Fruit fly (Drosophila melanogaster) whole organism, embryonic: Measurements from ENCODE around the gene CG5515.
A peak's percentile ranks its signal among the peaks of the same experiment; 100 is the strongest.

Experiments used
- ATbp ChIP-seq: fragments of 200-800 bp; sonication (Bioruptor generic); optimal IDR thresholded peaks from 2 replicates; lab custom pipeline; 2017; ENCODE audit warnings: missing biosample characterization, mild to moderate bottlenecking, missing genetic modification characterization, missing genetic modification reagents
- Adf1 ChIP-seq: fragments of 200-800 bp; sonication (Bioruptor generic); IDR thresholded peaks from 2 replicates; pipeline ENCODE4 v1.3.6; 2022; ENCODE audit warnings: missing biosample characterization, missing genetic modification characterization
- CG1024 ChIP-seq: fragments of 200-800 bp; sonication (Bioruptor generic); IDR thresholded peaks from 2 replicates; pipeline ENCODE4 v1.3.6; 2022; ENCODE audit warnings: missing biosample characterization, missing genetic modification characterization
- CG10366 ChIP-seq: fragments of 200-800 bp; sonication (Bioruptor generic); IDR thresholded peaks from 2 replicates; pipeline ENCODE4 v1.3.6; 2022; ENCODE audit warnings: missing biosample characterization, missing genetic modification characterization
- CG10543 ChIP-seq: fragments of 200-800 bp; sonication (Bioruptor generic); optimal IDR thresholded peaks from 3 replicates; lab custom pipeline; 2017; ENCODE audit warnings: missing biosample characterization, mild to moderate bottlenecking, missing genetic modification characterization, moderate library complexity
- CG11504 ChIP-seq: fragments of 200-800 bp; sonication (Bioruptor generic); optimal IDR thresholded peaks from 3 replicates; lab custom pipeline; 2019; ENCODE audit warnings: missing biosample characterization, mild to moderate bottlenecking, missing genetic modification characterization, moderate library complexity
- CG12219 ChIP-seq: fragments of 200-800 bp; sonication (Bioruptor generic); optimal IDR thresholded peaks from 3 replicates; lab custom pipeline; 2018; ENCODE audit warnings: missing biosample characterization, mild to moderate bottlenecking, missing genetic modification characterization
- CG12659 ChIP-seq: fragments of 200-800 bp; sonication (Bioruptor generic); optimal IDR thresholded peaks from 3 replicates; lab custom pipeline; 2017; ENCODE audit warnings: mild to moderate bottlenecking, missing biosample characterization, missing genetic modification reagents, missing genetic modification characterization
- CG14965 ChIP-seq: fragments of 200-800 bp; sonication (Bioruptor generic); optimal IDR thresholded peaks from 2 replicates; lab custom pipeline; 2016; ENCODE audit warnings: missing biosample characterization, missing genetic modification characterization, borderline replicate concordance
- CG16863 ChIP-seq: fragments of 200-800 bp; sonication (Bioruptor generic); optimal IDR thresholded peaks from 3 replicates; lab custom pipeline; 2016; ENCODE audit warnings: missing biosample characterization, missing genetic modification characterization
- CG1792 ChIP-seq: fragments of 200-800 bp; sonication (Bioruptor generic); optimal IDR thresholded peaks from 2 replicates; lab custom pipeline; 2016; ENCODE audit warnings: missing biosample characterization, missing genetic modification characterization
- CG2889 ChIP-seq: fragments of 200-800 bp; sonication (Bioruptor generic); IDR thresholded peaks from 3 replicates; pipeline ENCODE4 v1.3.6; 2022; ENCODE audit warnings: missing biosample characterization, missing genetic modification characterization
- CG30403 ChIP-seq: fragments of 200-800 bp; sonication (Bioruptor generic); optimal IDR thresholded peaks from 3 replicates; lab custom pipeline; 2016; ENCODE audit warnings: missing biosample characterization, missing genetic modification characterization
- CG34224 ChIP-seq: fragments of 200-800 bp; sonication (Bioruptor generic); IDR thresholded peaks from 3 replicates; pipeline ENCODE4 v1.3.6; 2022; ENCODE audit warnings: missing biosample characterization, missing genetic modification characterization; ENCODE audit not compliant: partially characterized antibody
- CG34376 ChIP-seq: fragments of 200-800 bp; sonication (Bioruptor generic); optimal IDR thresholded peaks from 2 replicates; lab custom pipeline; 2018; ENCODE audit warnings: missing biosample characterization, mild to moderate bottlenecking, missing genetic modification characterization
- CG3847 ChIP-seq: fragments of 200-800 bp; sonication (Bioruptor generic); IDR thresholded peaks from 2 replicates; pipeline ENCODE4 v1.3.6; 2022; ENCODE audit warnings: missing biosample characterization, missing genetic modification characterization
- CG6654 ChIP-seq: fragments of 200-800 bp; sonication (Bioruptor generic); optimal IDR thresholded peaks from 2 replicates; lab custom pipeline; 2017; ENCODE audit warnings: missing biosample characterization, mild to moderate bottlenecking, missing genetic modification characterization
- CG7745 ChIP-seq: fragments of 200-800 bp; sonication (Bioruptor generic); optimal IDR thresholded peaks from 2 replicates; lab custom pipeline; 2018; ENCODE audit warnings: missing biosample characterization, mild to moderate bottlenecking, missing genetic modification characterization, moderate library complexity
- CG7963 ChIP-seq: fragments of 200-800 bp; sonication (Bioruptor generic); IDR thresholded peaks from 3 replicates; pipeline ENCODE4 v1.3.6; 2022; ENCODE audit warnings: missing biosample characterization, missing genetic modification characterization; ENCODE audit not compliant: partially characterized antibody
- CG9437 ChIP-seq: fragments of 200-800 bp; sonication (Bioruptor generic); optimal IDR thresholded peaks from 2 replicates; lab custom pipeline; 2018; ENCODE audit warnings: missing biosample characterization, mild to moderate bottlenecking, missing genetic modification characterization
- D ChIP-seq, 2 experiments: fragments of 200-800 bp in 1 of 2; fragments of >200 bp in 1 of 2; sonication (Bioruptor generic) in 1 of 2; optimal IDR thresholded peaks; 2 replicates in 1 of 2; 3 replicates in 1 of 2; lab custom pipeline; 2017; ENCODE audit warnings: mild to moderate bottlenecking in 1 of 2, missing biosample characterization in 1 of 2, missing genetic modification characterization in 1 of 2, missing genetic modification reagents in 1 of 2
- Hey ChIP-seq: fragments of 200-800 bp; sonication (Bioruptor generic); optimal IDR thresholded peaks from 3 replicates; lab custom pipeline; 2018; ENCODE audit warnings: missing biosample characterization, mild to moderate bottlenecking, missing genetic modification characterization
- Kr ChIP-seq: fragments of 200-800 bp; sonication (Bioruptor generic); optimal IDR thresholded peaks from 2 replicates; lab custom pipeline; 2017; ENCODE audit warnings: missing biosample characterization, mild to moderate bottlenecking, missing genetic modification characterization
- Myb ChIP-seq: fragments of 200-800 bp; sonication (Bioruptor generic); optimal IDR thresholded peaks from 2 replicates; lab custom pipeline; 2016; ENCODE audit warnings: missing biosample characterization, missing genetic modification characterization
- Nf-YB ChIP-seq: fragments of 200-800 bp; sonication (Bioruptor generic); optimal IDR thresholded peaks from 3 replicates; lab custom pipeline; 2019; ENCODE audit warnings: missing biosample characterization, mild to moderate bottlenecking, missing genetic modification characterization, moderate library complexity
- Scr ChIP-seq: fragments of 200-800 bp; sonication (Bioruptor generic); IDR thresholded peaks from 2 replicates; pipeline ENCODE4 v1.3.6; 2022; ENCODE audit warnings: missing biosample characterization, missing genetic modification characterization; ENCODE audit not compliant: partially characterized antibody
- Sry-δ ChIP-seq: fragments of 200-800 bp; sonication (Bioruptor generic); optimal IDR thresholded peaks from 2 replicates; lab custom pipeline; 2016; ENCODE audit warnings: missing biosample characterization, missing genetic modification characterization
- Stat92E ChIP-seq, 3 experiments: fragments of >200 bp in 2 of 3; fragments of 200-800 bp in 1 of 3; sonication (Bioruptor generic) in 1 of 3; optimal IDR thresholded peaks; 2 replicates each; lab custom pipeline; 2017 to 2019; ENCODE audit warnings: missing biosample characterization in 3 of 3, missing genetic modification characterization in 3 of 3, mild to moderate bottlenecking in 1 of 3, moderate library complexity in 1 of 3
- YL-1 ChIP-seq: fragments of 200-800 bp; sonication (Bioruptor generic); optimal IDR thresholded peaks from 3 replicates; lab custom pipeline; 2017; ENCODE audit warnings: missing biosample characterization, mild to moderate bottlenecking, missing genetic modification characterization
- caup ChIP-seq: fragments of 200-800 bp; sonication (Bioruptor generic); optimal IDR thresholded peaks from 3 replicates; lab custom pipeline; 2017; ENCODE audit warnings: missing biosample characterization, mild to moderate bottlenecking, missing genetic modification characterization, moderate library complexity; ENCODE audit not compliant: severe bottlenecking
- eve ChIP-seq, 2 experiments: fragments of >200 bp; optimal IDR thresholded peaks; 2 replicates each; lab custom pipeline; 2017; ENCODE audit warnings: missing biosample characterization in 2 of 2, missing genetic modification characterization in 2 of 2
- gce ChIP-seq: fragments of 200-800 bp; sonication (Bioruptor generic); IDR thresholded peaks from 3 replicates; pipeline ENCODE4 v1.3.6; 2022; ENCODE audit warnings: missing biosample characterization, missing genetic modification characterization
- hkb ChIP-seq, 2 experiments: fragments of 200-800 bp in 1 of 2; fragments of >200 bp in 1 of 2; sonication (Bioruptor generic) in 1 of 2; IDR thresholded peaks in 1 of 2; optimal IDR thresholded peaks in 1 of 2; 2 replicates each; pipeline versions ENCODE4 v1.3.6 to Lab custom; 2017 to 2022; ENCODE audit warnings: missing biosample characterization in 1 of 2, missing genetic modification characterization in 1 of 2
- hth ChIP-seq: fragments of >200 bp; optimal IDR thresholded peaks from 2 replicates; lab custom pipeline; 2017; ENCODE audit warnings: inconsistent platforms
- insv ChIP-seq, 2 experiments: fragments of 200-800 bp; sonication (Bioruptor generic); optimal IDR thresholded peaks; 3 replicates each; lab custom pipeline; 2016 to 2018; ENCODE audit warnings: missing biosample characterization in 2 of 2, missing genetic modification characterization in 2 of 2
- nerfin-1 ChIP-seq: fragments of 200-800 bp; sonication (Bioruptor generic); optimal IDR thresholded peaks from 3 replicates; lab custom pipeline; 2019; ENCODE audit warnings: missing biosample characterization, mild to moderate bottlenecking, missing genetic modification characterization, moderate library complexity
- nom ChIP-seq: fragments of 200-800 bp; sonication (Bioruptor generic); optimal IDR thresholded peaks from 2 replicates; lab custom pipeline; 2017; ENCODE audit warnings: missing biosample characterization, missing genetic modification characterization, mild to moderate bottlenecking, moderate library complexity, missing genetic modification reagents
- p53 ChIP-seq: fragments of 200-800 bp; sonication (Bioruptor generic); optimal IDR thresholded peaks from 2 replicates; lab custom pipeline; 2016; ENCODE audit warnings: missing biosample characterization, missing genetic modification characterization
- prd ChIP-seq, 3 experiments: fragments of >200 bp in 2 of 3; fragments of 200-800 bp in 1 of 3; sonication (Bioruptor generic) in 1 of 3; optimal IDR thresholded peaks in 2 of 3; IDR thresholded peaks in 1 of 3; 2 replicates in 2 of 3; 3 replicates in 1 of 3; pipeline versions ENCODE4 v1.3.6 to Lab custom; 2017 to 2022; ENCODE audit warnings: missing biosample characterization in 1 of 3, missing genetic modification characterization in 1 of 3
- psq ChIP-seq: fragments of 200-800 bp; sonication (Bioruptor generic); optimal IDR thresholded peaks from 2 replicates; lab custom pipeline; 2017; ENCODE audit warnings: missing biosample characterization, missing genetic modification characterization
- pzg ChIP-seq: fragments of 200-800 bp; sonication (Bioruptor generic); optimal IDR thresholded peaks from 3 replicates; lab custom pipeline; 2018; ENCODE audit warnings: missing biosample characterization, mild to moderate bottlenecking, missing genetic modification characterization, moderate library complexity
- rib ChIP-seq: fragments of 200-800 bp; sonication (Bioruptor generic); IDR thresholded peaks from 2 replicates; pipeline ENCODE4 v1.3.6; 2022; ENCODE audit warnings: missing biosample characterization, missing genetic modification characterization
- row ChIP-seq: fragments of 200-800 bp; sonication (Bioruptor generic); IDR thresholded peaks from 3 replicates; pipeline ENCODE4 v1.3.6; 2022; ENCODE audit warnings: missing biosample characterization, missing genetic modification characterization
- seq ChIP-seq: fragments of 200-800 bp; sonication (Bioruptor generic); IDR thresholded peaks from 2 replicates; pipeline ENCODE4 v1.3.6; 2022; ENCODE audit warnings: missing biosample characterization, missing genetic modification characterization
- shn ChIP-seq: fragments of 200-800 bp; sonication (Bioruptor generic); optimal IDR thresholded peaks from 3 replicates; lab custom pipeline; 2016; ENCODE audit warnings: missing biosample characterization, missing genetic modification characterization
- sna ChIP-seq: fragments of 200-800 bp; sonication (Bioruptor generic); IDR thresholded peaks from 2 replicates; pipeline ENCODE4 v1.3.6; 2022; ENCODE audit warnings: missing biosample characterization, missing genetic modification characterization; ENCODE audit not compliant: partially characterized antibody
- tll ChIP-seq, 2 experiments: fragments of 200-800 bp in 1 of 2; fragments of >200 bp in 1 of 2; sonication (Bioruptor generic) in 1 of 2; optimal IDR thresholded peaks; 2 replicates each; lab custom pipeline; 2017 to 2019; ENCODE audit warnings: missing biosample characterization in 2 of 2, missing genetic modification characterization in 2 of 2, mild to moderate bottlenecking in 1 of 2, moderate library complexity in 1 of 2

Gene CG5515

DNA sequence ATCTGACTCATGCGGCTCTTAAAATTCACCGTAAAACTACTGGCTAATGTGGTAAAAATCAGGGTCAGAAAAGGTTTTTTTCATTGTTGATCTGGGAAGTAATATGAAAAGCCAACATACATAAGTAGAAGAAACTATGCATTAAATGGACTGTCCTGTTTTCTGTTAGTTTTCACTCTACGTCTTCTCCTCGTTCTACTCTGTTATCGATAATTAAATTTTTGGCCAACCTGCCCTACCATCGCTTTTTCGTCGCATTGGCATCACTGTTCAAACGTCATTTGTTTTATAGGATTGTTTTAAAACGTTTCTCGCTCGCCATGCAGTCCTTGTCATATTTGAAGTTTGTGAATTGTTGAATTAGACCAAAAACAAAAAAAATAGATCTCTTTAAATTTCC is 46.0 kb upstream of the CG5515 start (continued):
- TF ChIP-seq CG7745 (tag; lab: Kevin White, UChicago) (peak; percentile 21), CG1792 (GFP tag; lab: Kevin White, UChicago) (no peak), CG6654 (GFP tag; lab: Kevin White, UChicago) (no peak), CG14965 (GFP tag; lab: Kevin White, UChicago) (no peak), CG11504 (tag; lab: Kevin White, UChicago) (no peak), Nf-YB (GFP tag; lab: Kevin White, UChicago) (no peak), YL-1 (GFP tag; lab: Kevin White, UChicago) (no peak), CG3847 (GFP tag; lab: Robert Waterston, UW) (no peak), CG9437 (GFP tag; lab: Kevin White, UChicago) (no peak), Scr (peak; percentile 8; the same call in 1 of the 2 replicates), D (optimal IDR thresholded peaks at IDR 0.05; lab: Kevin White, UChicago) (no peak), D (GFP tag; optimal IDR thresholded peaks at IDR 0.05; lab: Kevin White, UChicago) (no peak), p53 (no peak), nom (GFP tag; lab: Kevin White, UChicago) (no peak), caup (GFP tag; lab: Kevin White, UChicago) (no peak), row (GFP tag; lab: Robert Waterston, UW) (no peak), eve (GFP tag; optimal IDR thresholded peaks at IDR 0.05; lab: Kevin White, UChicago) (no peak), CG34224 (GFP tag; lab: Robert Waterston, UW) (0 out of 3 replicates have a peak, but pooled peaks have one; percentile 15), CG1024 (GFP tag; lab: Robert Waterston, UW) (no peak), Sry-δ (peak; percentile 55), CG2889 (GFP tag; lab: Robert Waterston, UW) (no peak), gce (GFP tag; lab: Robert Waterston, UW) (no peak), Myb (GFP tag; lab: Kevin White, UChicago) (peak; percentile 1), CG7963 (GFP tag; lab: Robert Waterston, UW) (0 out of 3 replicates have a peak, but pooled peaks have one; percentile 32), CG10366 (GFP tag; lab: Robert Waterston, UW) (no peak), pzg (GFP tag; lab: Kevin White, UChicago) (peak; percentile 2), CG30403 (GFP tag; lab: Kevin White, UChicago) (no peak), psq (no peak), hkb (optimal IDR thresholded peaks at IDR 0.05; lab: Kevin White, UChicago) (no peak), hkb (GFP tag; IDR thresholded peaks at IDR 0.05; lab: Robert Waterston, UW) (no peak), shn (GFP tag; lab: Kevin White, UChicago) (no peak), CG16863 (GFP tag; lab: Kevin White, UChicago) (no peak), rib (GFP tag; lab: Robert Waterston, UW) (no peak), nerfin-1 (no peak), CG34376 (no peak), ATbp (GFP tag; lab: Kevin White, UChicago) (no peak), Kr (GFP tag; lab: Kevin White, UChicago) (no peak), Hey (no peak), insv (GFP tag; optimal IDR thresholded peaks at IDR 0.05; lab: Kevin White, UChicago) (no peak), Adf1 (no peak), hth (lab: Kevin White, UChicago) (no peak), seq (GFP tag; lab: Robert Waterston, UW) (no peak), CG12659 (GFP tag; lab: Kevin White, UChicago) (no peak), tll (GFP tag; optimal IDR thresholded peaks at IDR 0.05; lab: Kevin White, UChicago) (no peak), prd (optimal IDR thresholded peaks at IDR 0.05; lab: Kevin White, UChicago) (no peak), prd (GFP tag; IDR thresholded peaks at IDR 0.05; lab: Robert Waterston, UW) (no peak), CG10543 (GFP tag; lab: Kevin White, UChicago) (no peak), CG12219 (GFP tag; lab: Kevin White, UChicago) (no peak), sna (GFP tag; lab: Robert Waterston, UW) (no peak), Stat92E (GFP tag; optimal IDR thresholded peaks at IDR 0.05; lab: Kevin White, UChicago) (no peak)
